Worm (Caenorhabditis elegans): ENCODE results near the gene K11G12.6.

K11G12.6 gene

DNA sequence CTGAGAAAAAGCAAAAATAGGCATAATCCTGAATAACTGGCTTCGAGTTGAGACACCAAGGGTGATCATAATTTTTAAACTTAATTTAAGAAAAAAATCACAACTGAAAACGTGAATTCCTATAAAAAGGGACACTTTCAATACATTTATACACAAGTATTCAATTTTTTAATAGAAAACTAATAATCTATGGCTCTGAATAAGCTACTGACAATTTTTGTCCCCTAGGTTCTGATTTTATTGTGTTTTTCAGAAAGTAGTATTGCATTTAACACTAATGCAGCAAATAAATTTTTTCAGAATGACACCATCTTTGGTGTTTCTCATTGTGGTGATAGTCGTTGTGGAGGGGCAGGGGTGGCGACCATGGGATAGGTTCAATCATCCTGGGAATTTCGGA, 16.2 kb downstream of the K11G12.6 start, which contains the start of gene nas-11:
nas-11 (plus strand) TSS at position 301 of the 400 bp plus-strand sequence.
- TF ChIP-seq nhr-21 (tag; optimal IDR thresholded peaks at IDR 0.05) = no peak
- TF ChIP-seq unc-62 (GFP tag; optimal IDR thresholded peaks at IDR 0.05) = no peak
- no peak for TF ChIP-seq Y55F3AM.14 (GFP tag; optimal IDR thresholded peaks at IDR 0.05)
- TF ChIP-seq ceh-16 (tag; optimal IDR thresholded peaks at IDR 0.05) = no peak
- TF ChIP-seq mbf-1 (tag; optimal IDR thresholded peaks at IDR 0.05) = no peak
- TF ChIP-seq mdl-1 (tag; optimal IDR thresholded peaks at IDR 0.05) = no peak

DNA sequence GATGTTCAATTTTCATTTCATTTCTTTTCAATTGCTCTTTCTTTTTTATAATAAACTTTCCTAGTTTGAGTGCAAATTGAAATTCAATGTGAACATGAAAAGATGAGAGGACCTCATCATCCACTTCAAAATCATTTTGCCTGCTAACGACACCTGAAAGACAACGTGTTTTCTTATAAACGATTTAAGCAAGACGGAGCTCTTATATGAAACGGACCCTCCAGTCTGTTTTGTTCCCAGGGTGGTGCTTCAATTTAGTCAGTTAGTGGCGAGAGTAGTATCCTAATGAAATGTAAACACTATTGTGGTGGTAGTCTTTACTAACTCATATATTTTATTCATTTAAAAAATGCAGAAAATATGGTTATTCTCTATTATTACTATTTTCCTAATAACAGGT, 20.2 kb downstream of the K11G12.6 start, which contains the start of gene acr-3:
acr-3 (plus strand) TSS at position 301 of the 400 bp plus-strand sequence.
- TF ChIP-seq ceh-82 (tag; optimal IDR thresholded peaks at IDR 0.05) (no peak), nhr-77 (tag; optimal IDR thresholded peaks at IDR 0.05) (no peak), nhr-6 (tag; optimal IDR thresholded peaks at IDR 0.05) (no peak), Y55F3AM.14 (GFP tag; optimal IDR thresholded peaks at IDR 0.05) (no peak), sma-3 (GFP tag; optimal IDR thresholded peaks at IDR 0.05) (no peak), ZK546.5 (tag; optimal IDR thresholded peaks at IDR 0.05) (no peak), zag-1 (tag; optimal IDR thresholded peaks at IDR 0.05) (no peak), nhr-11 (tag; optimal IDR thresholded peaks at IDR 0.05) (no peak), dmd-4 (tag; optimal IDR thresholded peaks at IDR 0.05) (no peak), ztf-1 (GFP tag; conservative IDR thresholded peaks at IDR 0.05) (no peak), mbf-1 (tag; optimal IDR thresholded peaks at IDR 0.05) (no peak), unc-62 (GFP tag; optimal IDR thresholded peaks at IDR 0.05) (no peak), lin-13 (GFP tag; optimal IDR thresholded peaks at IDR 0.05) (no peak), unc-39 (tag; optimal IDR thresholded peaks at IDR 0.05) (no peak), lsy-2 (tag; optimal IDR thresholded peaks at IDR 0.05) (no peak), aly-2 (tag; optimal IDR thresholded peaks at IDR 0.05) (no peak), unc-55 (GFP tag; optimal IDR thresholded peaks at IDR 0.05) (no peak), nhr-21 (tag; optimal IDR thresholded peaks at IDR 0.05) (no peak), crh-2 (tag; optimal IDR thresholded peaks at IDR 0.05) (no peak)

DNA sequence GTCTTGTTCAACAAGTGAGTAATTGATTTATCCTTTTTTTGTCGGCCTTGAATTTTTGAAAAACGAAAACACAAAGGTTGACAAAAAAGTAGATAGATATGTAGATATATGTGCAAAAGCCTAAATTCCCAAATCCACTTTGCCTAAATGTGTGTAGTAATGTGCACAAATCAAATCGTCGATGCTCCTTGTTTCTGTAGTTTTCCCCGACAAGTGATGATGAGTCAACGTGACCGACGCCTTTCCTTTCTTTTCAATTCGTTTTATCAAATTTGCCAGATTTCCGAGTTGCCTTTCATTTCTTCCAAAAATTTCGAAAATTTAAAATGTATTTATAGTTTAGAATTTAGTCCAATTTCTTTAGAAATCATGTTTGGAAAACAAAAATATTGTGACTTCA, 24.3 kb downstream of the K11G12.6 start:
- TF ChIP-seq sma-9 (GFP tag; optimal IDR thresholded peaks at IDR 0.05) (peak; percentile 25), sma-9 (tag; optimal IDR thresholded peaks at IDR 0.05) (no peak), blmp-1 (tag; optimal IDR thresholded peaks at IDR 0.05; ENCODE audit: insufficient read depth) (no peak), lin-13 (GFP tag; optimal IDR thresholded peaks at IDR 0.05) (no peak), elt-1 (tag; optimal IDR thresholded peaks at IDR 0.05) (no peak), crh-2 (tag; optimal IDR thresholded peaks at IDR 0.05) (no peak)

DNA sequence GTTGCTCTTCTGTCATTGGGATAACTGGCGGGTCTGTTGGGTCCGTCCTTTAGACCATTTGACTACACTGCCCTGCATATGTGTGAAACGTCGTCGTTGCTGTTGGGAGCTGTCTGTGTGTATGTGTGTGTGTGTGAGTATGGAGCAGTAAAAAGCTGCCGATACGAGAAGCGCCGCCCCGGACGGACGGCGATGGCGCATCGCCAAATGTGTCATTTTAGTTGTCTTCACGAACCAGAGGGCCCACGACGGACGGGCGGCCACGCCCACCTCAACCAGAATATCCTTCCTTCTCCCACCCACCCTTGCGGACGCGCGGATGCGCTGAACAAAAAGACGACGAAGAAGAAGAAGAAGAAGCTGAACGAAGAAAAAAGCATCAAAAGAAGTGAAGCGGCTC, 27.2 kb downstream of the K11G12.6 start, which contains the start of gene acr-2:
acr-2 (plus strand) TSS at position 301 of the 400 bp plus-strand sequence.
- TF ChIP-seq ceh-82 (tag; optimal IDR thresholded peaks at IDR 0.05) = no peak
- TF ChIP-seq skn-1 (tag; optimal IDR thresholded peaks at IDR 0.05) = no peak
- peak; percentile 8 for TF ChIP-seq F13H6.1 (tag; optimal IDR thresholded peaks at IDR 0.05)

DNA sequence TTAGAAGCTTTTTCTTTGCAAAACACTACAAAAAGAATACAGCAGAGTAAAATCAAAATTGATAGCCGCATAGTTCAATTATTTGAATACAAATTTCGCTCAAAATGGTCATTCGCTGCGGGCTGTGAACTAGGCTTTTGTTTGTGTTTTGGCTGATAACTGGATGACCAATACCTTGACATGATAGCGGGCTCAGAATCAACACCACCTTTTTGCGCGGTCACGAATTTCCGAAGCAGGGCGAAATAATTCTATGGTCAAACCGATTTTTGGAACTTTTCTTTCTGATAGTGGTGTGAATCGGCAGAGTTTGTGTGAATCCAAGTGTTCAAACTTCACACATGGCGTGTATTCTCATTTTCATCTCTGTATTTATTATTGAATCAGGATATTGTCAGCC, 31.2 kb downstream of the K11G12.6 start, which contains the start of the genes F38B6.7 and F38B6.2:
F38B6.7 (minus strand) TSS at position 101 of the 400 bp plus-strand sequence.
F38B6.2 (plus strand) TSS at position 267 of the 400 bp plus-strand sequence.
- no peak for TF ChIP-seq nhr-129 (tag; optimal IDR thresholded peaks at IDR 0.05)
- no peak for TF ChIP-seq nhr-11 (tag; optimal IDR thresholded peaks at IDR 0.05)
- no peak for TF ChIP-seq sem-4 (tag; optimal IDR thresholded peaks at IDR 0.05)
- no peak for TF ChIP-seq aly-2 (tag; optimal IDR thresholded peaks at IDR 0.05)
- TF ChIP-seq ztf-11 (tag; optimal IDR thresholded peaks at IDR 0.05) = no peak
- no peak for TF ChIP-seq unc-62 (GFP tag; optimal IDR thresholded peaks at IDR 0.05)
- TF ChIP-seq mdl-1 (tag; optimal IDR thresholded peaks at IDR 0.05) = no peak

DNA sequence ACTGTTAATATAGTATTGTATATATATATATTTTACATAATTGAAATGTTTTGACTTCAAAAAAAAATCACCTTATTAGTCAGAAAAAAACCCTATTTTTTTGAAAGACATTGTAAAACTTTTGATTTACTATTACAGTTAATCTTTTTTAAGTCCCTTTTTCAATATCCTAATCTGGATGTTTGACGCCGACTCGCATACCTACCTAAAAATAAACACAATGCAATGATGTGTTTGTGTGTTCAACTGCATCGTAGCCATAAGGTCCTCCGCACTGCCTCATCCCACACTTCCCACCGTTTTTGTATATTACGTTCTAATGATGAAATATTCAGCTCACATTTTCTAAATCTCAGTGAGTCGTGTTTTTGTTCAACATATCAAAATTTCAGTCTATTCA, 36.1 kb downstream of the K11G12.6 start, which contains the start of gene F38B6.3:
F38B6.3 (plus strand) TSS at position 301 of the 400 bp plus-strand sequence.
- TF ChIP-seq sma-3 (GFP tag; optimal IDR thresholded peaks at IDR 0.05) (no peak), F13H6.1 (tag; optimal IDR thresholded peaks at IDR 0.05) (no peak), unc-62 (GFP tag; optimal IDR thresholded peaks at IDR 0.05) (no peak), ceh-82 (tag; optimal IDR thresholded peaks at IDR 0.05) (no peak), elt-1 (tag; optimal IDR thresholded peaks at IDR 0.05) (no peak), nhr-23 (tag; optimal IDR thresholded peaks at IDR 0.05) (no peak), blmp-1 (tag; optimal IDR thresholded peaks at IDR 0.05; ENCODE audit: insufficient read depth) (no peak), fos-1 (tag; optimal IDR thresholded peaks at IDR 0.05) (no peak)
